Worm (Caenorhabditis elegans) whole organism, L3 larva: Measurements from ENCODE around the gene clec-143.
A peak's percentile ranks its signal among the peaks of the same experiment; 100 is the strongest.

Source experiments
- R02D3.7 ChIP-seq: fragments of 150-350 bp; optimal IDR thresholded peaks from 2 replicates; lab custom pipeline; 2014; ENCODE audit warnings: missing biosample characterization, missing genetic modification characterization
- ZK546.5 ChIP-seq: sonication (generic microtip); optimal IDR thresholded peaks from 2 replicates; lab custom pipeline; 2017; ENCODE audit warnings: missing biosample characterization, missing genetic modification characterization
- aly-2 ChIP-seq: fragments of 150-350 bp; optimal IDR thresholded peaks from 2 replicates; lab custom pipeline; 2014; ENCODE audit warnings: missing biosample characterization, missing genetic modification characterization
- ama-1 ChIP-seq: fragments of 150-350 bp; optimal IDR thresholded peaks from 2 replicates; lab custom pipeline; 2018
- ceh-28 ChIP-seq: fragments of 150-350 bp; optimal IDR thresholded peaks from 2 replicates; lab custom pipeline; 2014; ENCODE audit warnings: missing biosample characterization, missing genetic modification reagents, missing genetic modification characterization
- ceh-9 ChIP-seq: sonication (generic microtip); optimal IDR thresholded peaks from 2 replicates; lab custom pipeline; 2018; ENCODE audit warnings: missing biosample characterization, missing genetic modification characterization
- daf-12 ChIP-seq: fragments of 150-350 bp; optimal IDR thresholded peaks from 2 replicates; lab custom pipeline; 2014; ENCODE audit warnings: missing biosample characterization, missing genetic modification reagents, missing genetic modification characterization
- egl-27 ChIP-seq: sonication (generic microtip); optimal IDR thresholded peaks from 4 replicates; lab custom pipeline; 2017; ENCODE audit warnings: missing biosample characterization, missing genetic modification reagents, missing genetic modification characterization
- egl-5 ChIP-seq: fragments of 150-350 bp; optimal IDR thresholded peaks from 2 replicates; lab custom pipeline; 2017; ENCODE audit warnings: missing biosample characterization, missing genetic modification reagents, missing genetic modification characterization, inconsistent platforms
- elt-1 ChIP-seq: fragments of 150-350 bp; optimal IDR thresholded peaks from 2 replicates; lab custom pipeline; 2014; ENCODE audit warnings: missing biosample characterization, missing genetic modification characterization
- elt-2 ChIP-seq: sonication (generic microtip); optimal IDR thresholded peaks from 2 replicates; lab custom pipeline; 2016; ENCODE audit warnings: missing genetic modification reagents, mild to moderate bottlenecking, missing genetic modification characterization, missing compliant biosample characterization
- elt-3 ChIP-seq, 3 experiments: fragments of 150-350 bp in 1 of 3; sonication (generic microtip) in 2 of 3; optimal IDR thresholded peaks; 2 replicates in 2 of 3; 4 replicates in 1 of 3; lab custom pipeline; 2014 to 2017; ENCODE audit warnings: missing biosample characterization in 3 of 3, missing genetic modification characterization in 3 of 3
- eor-1 ChIP-seq, 2 experiments: fragments of 150-350 bp; optimal IDR thresholded peaks; 2 replicates each; lab custom pipeline; 2014 to 2018; ENCODE audit warnings: missing biosample characterization in 2 of 2, missing genetic modification characterization in 2 of 2
- fkh-10 ChIP-seq: sonication (generic microtip); optimal IDR thresholded peaks from 2 replicates; lab custom pipeline; 2017; ENCODE audit warnings: missing biosample characterization, missing genetic modification reagents, missing genetic modification characterization
- fkh-2 ChIP-seq: fragments of 150-350 bp; optimal IDR thresholded peaks from 2 replicates; lab custom pipeline; 2014; ENCODE audit warnings: missing biosample characterization, missing genetic modification reagents, missing genetic modification characterization
- fos-1 ChIP-seq: fragments of 150-350 bp; optimal IDR thresholded peaks from 2 replicates; lab custom pipeline; 2014; ENCODE audit warnings: missing biosample characterization, missing genetic modification characterization
- hmg-11 ChIP-seq: sonication (generic microtip); optimal IDR thresholded peaks from 2 replicates; lab custom pipeline; 2016; ENCODE audit warnings: missing genetic modification characterization, missing compliant biosample characterization
- jun-1 ChIP-seq: fragments of 150-350 bp; optimal IDR thresholded peaks from 2 replicates; lab custom pipeline; 2014; ENCODE audit warnings: missing biosample characterization, missing genetic modification reagents, missing genetic modification characterization
- lin-15B ChIP-seq: fragments of 150-350 bp; optimal IDR thresholded peaks from 2 replicates; lab custom pipeline; 2014; ENCODE audit warnings: missing biosample characterization, missing genetic modification characterization
- lin-39 ChIP-seq: fragments of 150-350 bp; optimal IDR thresholded peaks from 2 replicates; lab custom pipeline; 2018; ENCODE audit warnings: missing biosample characterization, missing genetic modification reagents, missing genetic modification characterization
- lsy-12 ChIP-seq: sonication (generic microtip); optimal IDR thresholded peaks from 2 replicates; lab custom pipeline; 2016; ENCODE audit warnings: mild to moderate bottlenecking, missing genetic modification characterization, missing compliant biosample characterization
- mdl-1 ChIP-seq: fragments of 150-350 bp; optimal IDR thresholded peaks from 2 replicates; lab custom pipeline; 2014; ENCODE audit warnings: missing biosample characterization, missing genetic modification characterization
- mml-1 ChIP-seq: fragments of 150-350 bp; sonication (generic microtip); optimal IDR thresholded peaks from 3 replicates; lab custom pipeline; 2014; ENCODE audit warnings: missing biosample characterization, missing genetic modification characterization
- nfya-1 ChIP-seq: sonication (generic microtip); optimal IDR thresholded peaks from 2 replicates; lab custom pipeline; 2017; ENCODE audit warnings: missing genetic modification characterization, mild to moderate bottlenecking, missing compliant biosample characterization, antibody characterized with exemption, moderate library complexity; ENCODE audit not compliant: insufficient read depth
- nhr-11 ChIP-seq: fragments of 150-350 bp; optimal IDR thresholded peaks from 2 replicates; lab custom pipeline; 2014; ENCODE audit warnings: missing biosample characterization, missing genetic modification characterization
- nhr-12 ChIP-seq: fragments of 150-350 bp; optimal IDR thresholded peaks from 2 replicates; lab custom pipeline; 2014; ENCODE audit warnings: missing biosample characterization, missing genetic modification characterization
- nhr-23 ChIP-seq: fragments of 150-350 bp; optimal IDR thresholded peaks from 2 replicates; lab custom pipeline; 2014; ENCODE audit warnings: missing biosample characterization, missing genetic modification reagents, missing genetic modification characterization
- nhr-237 ChIP-seq: fragments of 150-350 bp; optimal IDR thresholded peaks from 2 replicates; lab custom pipeline; 2014; ENCODE audit warnings: missing biosample characterization, missing genetic modification characterization
- nhr-25 ChIP-seq: sonication (generic microtip); optimal IDR thresholded peaks from 2 replicates; lab custom pipeline; 2017; ENCODE audit warnings: missing biosample characterization, missing genetic modification characterization
- nhr-43 ChIP-seq: sonication (generic microtip); optimal IDR thresholded peaks from 2 replicates; lab custom pipeline; 2016; ENCODE audit warnings: mild to moderate bottlenecking, missing genetic modification characterization, missing compliant biosample characterization; ENCODE audit not compliant: poor library complexity, severe bottlenecking
- nhr-67 ChIP-seq: fragments of 150-350 bp; optimal IDR thresholded peaks from 2 replicates; lab custom pipeline; 2014; ENCODE audit warnings: missing biosample characterization, missing genetic modification characterization
- nhr-76 ChIP-seq: fragments of 150-350 bp; sonication (generic microtip); optimal IDR thresholded peaks from 5 replicates; lab custom pipeline; 2014; ENCODE audit warnings: missing biosample characterization, missing genetic modification characterization
- nhr-77 ChIP-seq: fragments of 150-350 bp; optimal IDR thresholded peaks from 2 replicates; lab custom pipeline; 2014; ENCODE audit warnings: missing biosample characterization, missing genetic modification characterization
- pha-4 ChIP-seq: fragments of 150-350 bp; optimal IDR thresholded peaks from 2 replicates; lab custom pipeline; 2014; ENCODE audit warnings: missing biosample characterization, missing genetic modification reagents, missing genetic modification characterization
- pqm-1 ChIP-seq: fragments of 150-350 bp; optimal IDR thresholded peaks from 2 replicates; lab custom pipeline; 2017; ENCODE audit warnings: missing biosample characterization, missing genetic modification characterization, inconsistent platforms
- sea-2 ChIP-seq: fragments of 150-350 bp; sonication (generic microtip); optimal IDR thresholded peaks from 4 replicates; lab custom pipeline; 2014; ENCODE audit warnings: missing biosample characterization, missing genetic modification reagents, missing genetic modification characterization
- skn-1 ChIP-seq: fragments of 150-350 bp; optimal IDR thresholded peaks from 2 replicates; lab custom pipeline; 2014; ENCODE audit warnings: missing biosample characterization, missing genetic modification characterization
- snpc-4 ChIP-seq: fragments of 150-350 bp; optimal IDR thresholded peaks from 2 replicates; lab custom pipeline; 2014; ENCODE audit warnings: missing biosample characterization, missing genetic modification characterization
- unc-39 ChIP-seq: sonication (generic microtip); optimal IDR thresholded peaks from 4 replicates; lab custom pipeline; 2017; ENCODE audit warnings: missing biosample characterization, missing genetic modification characterization
- unc-62 ChIP-seq: fragments of 150-350 bp; sonication (generic microtip); optimal IDR thresholded peaks from 4 replicates; lab custom pipeline; 2014; ENCODE audit warnings: missing biosample characterization, missing genetic modification reagents, missing genetic modification characterization
- zag-1 ChIP-seq: fragments of 150-350 bp; optimal IDR thresholded peaks from 2 replicates; lab custom pipeline; 2014; ENCODE audit warnings: missing biosample characterization, missing genetic modification characterization
- ztf-11 ChIP-seq: fragments of 150-350 bp; optimal IDR thresholded peaks from 2 replicates; lab custom pipeline; 2014; ENCODE audit warnings: missing biosample characterization, missing genetic modification characterization
- ztf-4 ChIP-seq: fragments of 150-350 bp; optimal IDR thresholded peaks from 2 replicates; lab custom pipeline; 2014; ENCODE audit warnings: missing biosample characterization, missing genetic modification characterization

The clec-143 gene

DNA sequence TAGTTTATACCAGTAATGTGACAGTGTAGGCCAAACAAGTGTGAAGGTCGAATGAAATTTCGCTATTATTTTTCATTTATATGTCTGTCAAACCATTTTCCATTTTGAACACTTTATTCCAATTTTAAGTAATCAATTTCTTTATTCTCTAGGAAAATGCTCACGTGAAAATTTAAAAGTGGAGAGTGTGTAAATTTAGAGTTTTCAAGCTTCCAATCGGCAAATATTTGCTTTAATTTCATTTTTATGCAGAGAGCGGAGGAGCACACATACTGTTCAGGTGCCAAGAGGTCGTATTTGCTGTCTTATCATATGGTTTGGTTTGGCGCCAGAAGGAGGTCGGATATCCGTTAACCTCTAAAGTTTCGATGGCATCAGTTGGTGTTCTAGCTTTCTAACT is 23.3 kb downstream of the clec-143 start:
- peak; percentile 75 for TF ChIP-seq pha-4
- no peak for TF ChIP-seq jun-1 (tag; lab: Kevin White, UChicago)
- no peak for TF ChIP-seq nhr-67 (tag; lab: Kevin White, UChicago)
- TF ChIP-seq nhr-77 (tag; lab: Kevin White, UChicago): no peak
- no peak for TF ChIP-seq pqm-1

- peak; percentile 10 for TF ChIP-seq nhr-43 (tag; lab: Kevin White, UChicago)
- TF ChIP-seq nhr-23 (tag; lab: Kevin White, UChicago): peak; percentile 26
- TF ChIP-seq elt-1 (tag; lab: Kevin White, UChicago): peak; percentile 48
- peak; percentile 43 for TF ChIP-seq jun-1 (tag; lab: Kevin White, UChicago)
- TF ChIP-seq nhr-67 (tag; lab: Kevin White, UChicago): no peak
- TF ChIP-seq pqm-1: peak; percentile 58
- peak; percentile 12 for TF ChIP-seq snpc-4 (tag; lab: Kevin White, UChicago)
- no peak for TF ChIP-seq aly-2 (tag; lab: Kevin White, UChicago)
- peak; percentile 8 for TF ChIP-seq pha-4
- TF ChIP-seq elt-2 (tag; lab: Kevin White, UChicago): peak; percentile 68
- no peak for TF ChIP-seq ztf-4 (tag; lab: Kevin White, UChicago)
- peak; percentile 15 for TF ChIP-seq nfya-1
- TF ChIP-seq, all 47 proteins: peak for 9
Measured at ce11 chrII:10446300-10446699, 23.8 kb downstream of the clec-143 start.

- TF ChIP-seq mdl-1 (tag; lab: Kevin White, UChicago): no peak
- TF ChIP-seq ceh-9: no peak
- TF ChIP-seq ztf-11: no peak
- no peak for TF ChIP-seq zag-1 (tag; lab: Kevin White, UChicago)
- TF ChIP-seq nhr-11: no peak
- TF ChIP-seq mml-1 (tag; lab: Kevin White, UChicago): no peak
- TF ChIP-seq jun-1 (tag; lab: Kevin White, UChicago): no peak
- no peak for TF ChIP-seq sea-2 (GFP tag; lab: Kevin White, UChicago)
- TF ChIP-seq ama-1 (lab: Kevin White, UChicago): peak; percentile 1
- no peak for TF ChIP-seq skn-1 (tag; lab: Kevin White, UChicago)
- no peak for TF ChIP-seq lsy-12 (tag; lab: Kevin White, UChicago)
- TF ChIP-seq ZK546.5 (tag; lab: Kevin White, UChicago): no peak
- TF ChIP-seq hmg-11: no peak
- TF ChIP-seq unc-39: no peak
- TF ChIP-seq pha-4: no peak
- TF ChIP-seq lin-39: no peak
- TF ChIP-seq nhr-76 (tag; lab: Kevin White, UChicago): no peak
- TF ChIP-seq elt-2 (tag; lab: Kevin White, UChicago): no peak
- TF ChIP-seq snpc-4 (tag; lab: Kevin White, UChicago): no peak
- peak; percentile 27 for TF ChIP-seq nhr-25 (tag; lab: Kevin White, UChicago)
- TF ChIP-seq pqm-1: no peak
- no peak for TF ChIP-seq egl-5 (tag; lab: Kevin White, UChicago)
- TF ChIP-seq eor-1 (tag; optimal IDR thresholded peaks at IDR 0.05; lab: Kevin White, UChicago): no peak
- TF ChIP-seq unc-62: no peak
- no peak for TF ChIP-seq elt-1 (tag; lab: Kevin White, UChicago)
- TF ChIP-seq nhr-237: no peak
- TF ChIP-seq fos-1: no peak
- no peak for TF ChIP-seq ztf-4 (tag; lab: Kevin White, UChicago)
- TF ChIP-seq fkh-10 (GFP tag; lab: Kevin White, UChicago): peak; percentile 1
- TF ChIP-seq egl-27 (tag; lab: Kevin White, UChicago): no peak
- peak; percentile 30 for TF ChIP-seq lin-15B (tag; lab: Kevin White, UChicago)
- TF ChIP-seq nfya-1: peak; percentile 25
- no peak for TF ChIP-seq R02D3.7 (tag; lab: Kevin White, UChicago)
- no peak for TF ChIP-seq daf-12
- no peak for TF ChIP-seq elt-3 (tag; optimal IDR thresholded peaks at IDR 0.05; lab: Kevin White, UChicago)
- TF ChIP-seq ceh-28 (tag; lab: Kevin White, UChicago): no peak
- TF ChIP-seq nhr-12 (tag; lab: Kevin White, UChicago): no peak
- TF ChIP-seq nhr-43 (tag; lab: Kevin White, UChicago): no peak
- TF ChIP-seq fkh-2 (tag; lab: Kevin White, UChicago): no peak
- TF ChIP-seq aly-2 (tag; lab: Kevin White, UChicago): no peak
Measured at ce11 chrII:10445738-10446137, 24.4 kb downstream of the clec-143 start.
